Worm (Caenorhabditis elegans) whole organism, young adult: ENCODE results near the gene srd-17.

Experiments used
- B0261.1 ChIP-seq: sonication (generic microtip); optimal IDR thresholded peaks from 2 replicates; lab custom pipeline; 2016; ENCODE audit warnings: mild to moderate bottlenecking, missing genetic modification characterization, moderate library complexity, missing compliant biosample characterization
- T26A5.8 ChIP-seq: sonication (generic microtip); optimal IDR thresholded peaks from 2 replicates; lab custom pipeline; 2016; ENCODE audit warnings: missing genetic modification characterization, missing compliant biosample characterization
- ama-1 ChIP-seq, 3 experiments: fragments of 150-350 bp in 1 of 3; sonication (generic microtip) in 2 of 3; optimal IDR thresholded peaks; 2 replicates each; lab custom pipeline; 2014 to 2018; ENCODE audit warnings: missing biosample characterization in 2 of 3, missing genetic modification characterization in 2 of 3, missing genetic modification reagents in 2 of 3
- aptf-2 ChIP-seq: fragments of 200-800 bp; sonication (Bioruptor generic); conservative IDR thresholded peaks from 2 replicates; pipeline ENCODE4 v1.3.6; 2022; ENCODE audit warnings: missing genetic modification reagents, missing genetic modification characterization, missing compliant biosample characterization
- lag-1 ChIP-seq: fragments of 200-800 bp; sonication (Bioruptor generic); IDR thresholded peaks from 2 replicates; pipeline ENCODE4 v1.3.6; 2022; ENCODE audit warnings: missing genetic modification reagents, missing genetic modification characterization, missing compliant biosample characterization
- pha-4 ChIP-seq: fragments of 150-350 bp; sonication (generic microtip); optimal IDR thresholded peaks from 2 replicates; lab custom pipeline; 2014; ENCODE audit warnings: missing biosample characterization, missing genetic modification reagents, missing genetic modification characterization
- sdz-38 ChIP-seq: sonication (generic microtip); optimal IDR thresholded peaks from 2 replicates; lab custom pipeline; 2016; ENCODE audit warnings: missing genotype, missing genetic modification characterization, missing compliant biosample characterization
- snpc-3.4 ChIP-seq: sonication (generic microtip); optimal IDR thresholded peaks from 2 replicates; lab custom pipeline; 2017; ENCODE audit warnings: missing genetic modification characterization, mild to moderate bottlenecking, missing compliant biosample characterization, antibody characterized with exemption, moderate library complexity, missing genotype, missing genetic modification reagents
- somi-1 ChIP-seq: fragments of 200-800 bp; sonication (Bioruptor generic); optimal IDR thresholded peaks from 2 replicates; lab custom pipeline; 2018; ENCODE audit warnings: mild to moderate bottlenecking, missing genetic modification characterization, missing compliant biosample characterization
- unc-62 ChIP-seq: fragments of 150-350 bp; optimal IDR thresholded peaks from 2 replicates; lab custom pipeline; 2014; ENCODE audit warnings: missing biosample characterization, missing genetic modification reagents, missing genetic modification characterization

ce11 chrV:13421697-13422096, 10.8 kb downstream of the srd-17 start:
- TF ChIP-seq aptf-2 = no peak
- TF ChIP-seq ama-1 (optimal IDR thresholded peaks at IDR 0.05; lab: Kevin White, UChicago) = no peak
- no peak for TF ChIP-seq ama-1 (GFP tag; optimal IDR thresholded peaks at IDR 0.05; lab: Kevin White, UChicago)
- TF ChIP-seq lag-1 = no peak
- no peak for TF ChIP-seq T26A5.8 (tag; lab: Kevin White, UChicago)
- no peak for TF ChIP-seq snpc-3.4 (tag; lab: Kevin White, UChicago)
- TF ChIP-seq B0261.1 (tag; lab: Kevin White, UChicago) = no peak
- no peak for TF ChIP-seq pha-4 (tag; lab: Kevin White, UChicago)
- no peak for TF ChIP-seq sdz-38 (tag; lab: Kevin White, UChicago)
- no peak for TF ChIP-seq somi-1
- TF ChIP-seq unc-62 (GFP tag; lab: Kevin White, UChicago) = no peak
